Worm (Caenorhabditis elegans): ENCODE data around the gene Y119D3B.21.

Y119D3B.21 gene

DNA sequence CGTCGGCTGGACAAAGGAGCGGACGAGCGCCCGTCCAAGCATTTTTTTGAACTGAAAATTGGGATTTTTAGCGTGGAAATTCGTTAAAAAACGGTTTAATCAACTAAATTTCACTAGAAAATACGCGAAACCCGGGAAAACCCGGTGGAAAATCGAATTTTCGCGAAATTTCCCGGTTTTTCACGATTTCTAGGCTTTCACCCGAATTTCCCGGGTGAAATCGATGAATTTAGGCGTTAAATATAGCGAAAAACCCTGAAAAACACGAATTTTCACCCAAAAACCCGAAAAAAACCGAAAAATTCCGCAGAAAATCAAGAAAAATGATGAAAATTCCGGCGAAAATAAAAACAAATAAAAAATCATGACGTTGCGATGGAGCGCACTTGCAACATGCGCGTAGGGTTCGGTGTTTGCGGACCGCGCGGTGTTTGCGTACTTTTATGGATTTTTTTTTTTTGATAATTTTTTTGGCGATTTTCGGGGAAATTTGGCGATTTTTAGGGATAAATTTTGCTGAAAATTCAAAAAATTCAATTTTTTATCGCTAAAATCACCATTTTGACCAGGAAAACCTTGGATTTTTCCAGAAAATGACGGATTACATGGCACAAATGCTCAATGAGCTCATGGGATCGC is 12.7 kb upstream of the Y119D3B.21 start, which contains the start of the genes mrpl-45 and Y119D3B.12:
TSS of gene mrpl-45 (minus strand) at position 51 of the 639 bp plus-strand sequence.
TSS of gene Y119D3B.12 (plus strand) at position 589 of the 639 bp plus-strand sequence.
- TF ChIP-seq zfp-2 (tag; optimal IDR thresholded peaks at IDR 0.05) (no peak), ZK337.2 (GFP tag; IDR thresholded peaks at IDR 0.05) (no peak), arid-1 (GFP tag; conservative IDR thresholded peaks at IDR 0.05) (peak; percentile 66), nhr-237 (tag; optimal IDR thresholded peaks at IDR 0.05) (no peak), madf-5 (GFP tag; IDR thresholded peaks at IDR 0.05) (no peak), lir-3 (tag; optimal IDR thresholded peaks at IDR 0.05) (no peak), daf-16 (GFP tag; optimal IDR thresholded peaks at IDR 0.05) (no peak), daf-16 (tag; optimal IDR thresholded peaks at IDR 0.05) (peak; percentile 25), vab-7 (GFP tag; IDR thresholded peaks at IDR 0.05) (no peak), nhr-48 (tag; optimal IDR thresholded peaks at IDR 0.05) (no peak), cey-2 (tag; optimal IDR thresholded peaks at IDR 0.05; ENCODE audit: borderline replicate concordance, insufficient read depth) (no peak), lin-13 (GFP tag; optimal IDR thresholded peaks at IDR 0.05) (peak; percentile 58), T20F7.1 (GFP tag; optimal IDR thresholded peaks at IDR 0.05) (no peak), daf-12 (tag; optimal IDR thresholded peaks at IDR 0.05) (no peak), snpc-1.2 (GFP tag; IDR thresholded peaks at IDR 0.05) (no peak), dmd-9 (GFP tag; IDR thresholded peaks at IDR 0.05) (no peak), nhr-111 (GFP tag; optimal IDR thresholded peaks at IDR 0.05) (no peak), R02D3.7 (tag; optimal IDR thresholded peaks at IDR 0.05) (no peak), lin-38 (GFP tag; IDR thresholded peaks at IDR 0.05) (peak; percentile 99), mdt-29 (GFP tag; IDR thresholded peaks at IDR 0.05) (no peak), mxl-2 (GFP tag; conservative IDR thresholded peaks at IDR 0.05) (no peak), lin-15B (tag; optimal IDR thresholded peaks at IDR 0.05) (peak; percentile 36), attf-4 (tag; optimal IDR thresholded peaks at IDR 0.05) (no peak), egl-27 (tag; optimal IDR thresholded peaks at IDR 0.05) (no peak), ctbp-1 (GFP tag; IDR thresholded peaks at IDR 0.05) (peak; percentile 29; the same call in 1 of the 2 replicates), nhr-77 (tag; optimal IDR thresholded peaks at IDR 0.05) (peak; percentile 66), nhr-102 (tag; optimal IDR thresholded peaks at IDR 0.05) (peak; percentile 54), nhr-11 (tag; optimal IDR thresholded peaks at IDR 0.05) (peak; percentile 22), D1046.2 (GFP tag; IDR thresholded peaks at IDR 0.05) (no peak), nhr-6 (tag; optimal IDR thresholded peaks at IDR 0.05) (peak; percentile 70), fkh-10 (GFP tag; optimal IDR thresholded peaks at IDR 0.05) (peak; percentile 18), zfp-3 (GFP tag; conservative IDR thresholded peaks at IDR 0.05) (no peak), spr-3 (GFP tag; optimal IDR thresholded peaks at IDR 0.05) (no peak), lin-1 (GFP tag; IDR thresholded peaks at IDR 0.05) (no peak), Y48G9A.11 (GFP tag; IDR thresholded peaks at IDR 0.05) (no peak), fos-1 (tag; optimal IDR thresholded peaks at IDR 0.05) (no peak), set-16 (GFP tag; IDR thresholded peaks at IDR 0.05) (no peak), spr-1 (tag; optimal IDR thresholded peaks at IDR 0.05) (peak; percentile 9), nhr-10 (tag; optimal IDR thresholded peaks at IDR 0.05) (no peak), sdz-12 (GFP tag; optimal IDR thresholded peaks at IDR 0.05) (no peak), nhr-42 (GFP tag; IDR thresholded peaks at IDR 0.05) (no peak), mxl-3 (GFP tag; optimal IDR thresholded peaks at IDR 0.05) (no peak), skn-1 (tag; optimal IDR thresholded peaks at IDR 0.05) (no peak), unc-39 (tag; optimal IDR thresholded peaks at IDR 0.05) (no peak), unc-62 (GFP tag; optimal IDR thresholded peaks at IDR 0.05 in 1 of 2) (peak in 1 of 2 experiments; percentile 86), unc-62 (tag; optimal IDR thresholded peaks at IDR 0.05) (no peak), ceh-44 (GFP tag; IDR thresholded peaks at IDR 0.05) (no peak), F10B5.3 (tag; optimal IDR thresholded peaks at IDR 0.05) (no peak), php-3 (GFP tag; IDR thresholded peaks at IDR 0.05) (0 out of 2 replicates have a peak, but pooled peaks have one; percentile 38), daf-19 (GFP tag; conservative IDR thresholded peaks at IDR 0.05) (no peak), madf-9 (GFP tag; conservative IDR thresholded peaks at IDR 0.05) (no peak), saeg-2 (GFP tag; IDR thresholded peaks at IDR 0.05) (no peak)

All from whole organism, L4 larva.